Fruit fly (Drosophila melanogaster): ENCODE measurements around the gene UQCR-C2.
A peak's percentile ranks its signal among the peaks of the same experiment; 100 is the strongest.

UQCR-C2 gene

dm6 chr3L:16584074-16584578 lies at the start of gene UQCR-C2:
Gene UQCR-C2, plus strand, starts transcription at chr3L:16584124.
- no peak for TF ChIP-seq jim (GFP tag; optimal IDR thresholded peaks at IDR 0.05)
- no peak for TF ChIP-seq brk (GFP tag; optimal IDR thresholded peaks at IDR 0.05)
- TF ChIP-seq Sp1 (GFP tag; optimal IDR thresholded peaks at IDR 0.05) = peak; percentile 11
- peak; percentile 8 for TF ChIP-seq Hr83 (GFP tag; optimal IDR thresholded peaks at IDR 0.05; ENCODE audit: poor library complexity, severe bottlenecking)
- TF ChIP-seq Myc (optimal IDR thresholded peaks at IDR 0.05) = no peak
- TF ChIP-seq woc (GFP tag; optimal IDR thresholded peaks at IDR 0.05) = peak; percentile 87
- peak; percentile 10 for TF ChIP-seq Dif (GFP tag; optimal IDR thresholded peaks at IDR 0.05; ENCODE audit: partially characterized antibody)
- TF ChIP-seq HLH106 (tag; optimal IDR thresholded peaks at IDR 0.05) = peak; percentile 13
- TF ChIP-seq rgr (GFP tag; optimal IDR thresholded peaks at IDR 0.05) = peak; percentile 63
- peak in 1 of 2 experiments; percentile 2 for TF ChIP-seq foxo (GFP tag; optimal IDR thresholded peaks at IDR 0.05)
- no peak for TF ChIP-seq fru (GFP tag; optimal IDR thresholded peaks at IDR 0.05)
- TF ChIP-seq Rel (GFP tag; optimal IDR thresholded peaks at IDR 0.05) = no peak
- TF ChIP-seq Rel (tag; optimal IDR thresholded peaks at IDR 0.05) = peak; percentile 46

dm6 chr3L:16542998-16543624 lies 40.8 kb upstream of the UQCR-C2 start, which contains the start of gene CG43373:
Gene CG43373, minus strand, starts transcription at chr3L:16543370.
- no peak for TF ChIP-seq Sp1 (GFP tag; optimal IDR thresholded peaks at IDR 0.05)
- TF ChIP-seq lola (GFP tag; optimal IDR thresholded peaks at IDR 0.05) = no peak
- TF ChIP-seq CG9705 (GFP tag; optimal IDR thresholded peaks at IDR 0.05) = no peak
- TF ChIP-seq br (GFP tag; optimal IDR thresholded peaks at IDR 0.05) = no peak
- TF ChIP-seq Hnf4 (GFP tag; optimal IDR thresholded peaks at IDR 0.05) = no peak
- TF ChIP-seq Myc (optimal IDR thresholded peaks at IDR 0.05) = no peak
- TF ChIP-seq Hr83 (GFP tag; optimal IDR thresholded peaks at IDR 0.05; ENCODE audit: poor library complexity, severe bottlenecking) = no peak
- TF ChIP-seq Rel (GFP tag; optimal IDR thresholded peaks at IDR 0.05) = no peak
- no peak for TF ChIP-seq Rel (tag; optimal IDR thresholded peaks at IDR 0.05)
- TF ChIP-seq h (GFP tag; optimal IDR thresholded peaks at IDR 0.05) = no peak
- no peak for TF ChIP-seq HLH106 (tag; optimal IDR thresholded peaks at IDR 0.05)
- TF ChIP-seq dl (GFP tag; optimal IDR thresholded peaks at IDR 0.05; ENCODE audit: insufficient read depth in 1 of 2, partially characterized antibody in 2 of 2) = no peak
- TF ChIP-seq rgr (GFP tag; optimal IDR thresholded peaks at IDR 0.05) = no peak
- no peak for TF ChIP-seq sage (GFP tag; optimal IDR thresholded peaks at IDR 0.05)
- no peak for TF ChIP-seq woc (GFP tag; optimal IDR thresholded peaks at IDR 0.05)
- TF ChIP-seq pan (optimal IDR thresholded peaks at IDR 0.05) = no peak
- no peak for TF ChIP-seq foxo (GFP tag; optimal IDR thresholded peaks at IDR 0.05)
- TF ChIP-seq OdsH (GFP tag; optimal IDR thresholded peaks at IDR 0.05) = no peak
- TF ChIP-seq Jra (GFP tag; optimal IDR thresholded peaks at IDR 0.05) = no peak
- TF ChIP-seq tai (GFP tag; optimal IDR thresholded peaks at IDR 0.05) = no peak
- TF ChIP-seq Abd-B (GFP tag; optimal IDR thresholded peaks at IDR 0.05) = no peak

dm6 chr3L:16544220-16544619 lies 39.7 kb upstream of the UQCR-C2 start:
- TF ChIP-seq h (GFP tag; optimal IDR thresholded peaks at IDR 0.05) (no peak), woc (GFP tag; optimal IDR thresholded peaks at IDR 0.05) (no peak), CG32264 (GFP tag; optimal IDR thresholded peaks at IDR 0.05) (no peak), Dif (GFP tag; optimal IDR thresholded peaks at IDR 0.05; ENCODE audit: partially characterized antibody) (no peak), brk (GFP tag; optimal IDR thresholded peaks at IDR 0.05) (no peak), Rel (GFP tag; optimal IDR thresholded peaks at IDR 0.05) (no peak), Rel (tag; optimal IDR thresholded peaks at IDR 0.05) (no peak), usp (GFP tag; optimal IDR thresholded peaks at IDR 0.05) (no peak), foxo (GFP tag; optimal IDR thresholded peaks at IDR 0.05) (no peak), Mio (GFP tag; optimal IDR thresholded peaks at IDR 0.05) (no peak), N (GFP tag; optimal IDR thresholded peaks at IDR 0.05) (no peak), Sp1 (GFP tag; optimal IDR thresholded peaks at IDR 0.05) (no peak), HLH106 (tag; optimal IDR thresholded peaks at IDR 0.05) (no peak)

DNA sequence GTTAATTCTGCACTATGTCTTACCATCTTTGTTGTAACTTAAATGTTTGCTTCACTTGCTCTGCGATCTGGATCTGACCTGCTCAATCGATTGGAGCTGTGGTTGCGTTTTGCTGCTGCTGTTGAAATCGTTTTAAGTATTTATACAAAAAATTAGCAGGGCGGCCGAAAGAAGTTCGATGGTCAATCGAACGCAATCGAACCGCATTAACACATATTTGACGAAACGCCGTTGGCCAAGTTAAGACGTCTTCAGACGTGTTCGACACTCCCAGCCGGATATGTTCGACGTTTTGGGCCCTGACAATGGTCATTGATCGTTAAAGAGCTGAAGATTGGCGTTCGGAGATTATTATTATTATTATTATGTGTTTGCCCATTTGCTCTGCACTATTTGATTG lies 38.4 kb upstream of the UQCR-C2 start, which contains the start of gene CG13033:
TSS of gene CG13033 (minus strand) at position 118 of the 400 bp plus-strand sequence.
- TF ChIP-seq Mio (GFP tag; optimal IDR thresholded peaks at IDR 0.05) (no peak), Hr78 (GFP tag; optimal IDR thresholded peaks at IDR 0.05) (no peak), psq (GFP tag; optimal IDR thresholded peaks at IDR 0.05) (no peak), usp (GFP tag; optimal IDR thresholded peaks at IDR 0.05) (no peak), Jra (GFP tag; optimal IDR thresholded peaks at IDR 0.05) (no peak), sv (GFP tag; optimal IDR thresholded peaks at IDR 0.05) (no peak), brk (GFP tag; optimal IDR thresholded peaks at IDR 0.05) (no peak), Hnf4 (GFP tag; optimal IDR thresholded peaks at IDR 0.05) (no peak)

Data from whole organism, wandering third instar larva.